Fruit fly (Drosophila melanogaster): Measurements from ENCODE around the gene CG1239.

The CG1239 gene

DNA sequence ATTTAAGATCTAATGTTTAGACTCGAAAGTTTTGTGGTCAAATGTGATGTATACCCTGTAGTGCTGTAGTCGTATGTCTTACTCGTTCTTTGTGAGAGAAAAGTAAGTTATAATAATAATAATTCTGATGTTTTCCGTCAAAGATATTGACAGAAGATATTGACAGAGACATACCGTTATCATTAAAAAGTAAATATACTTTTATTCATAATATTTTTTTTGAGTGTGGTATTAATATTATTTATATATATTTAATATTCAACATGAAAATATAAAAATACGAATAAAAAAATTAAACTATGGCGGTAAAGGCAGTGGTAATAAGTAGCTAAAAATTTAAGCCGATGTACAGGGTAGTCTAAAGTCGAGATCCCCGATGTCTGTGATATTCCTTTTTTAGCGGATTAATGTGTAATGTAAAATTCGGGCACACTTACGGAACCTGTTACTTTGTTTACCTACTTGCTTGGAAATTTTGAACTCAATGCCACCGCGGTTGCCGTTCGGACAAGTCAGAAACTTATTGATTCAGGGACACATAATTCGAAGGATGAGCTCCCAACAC is 3.1 kb downstream of the CG1239 start, which contains the start of the genes CG2100 and CG1236 (continued):
- TF ChIP-seq nmo (GFP tag; optimal IDR thresholded peaks at IDR 0.05) (peak; percentile 95), CG11696 (GFP tag; IDR thresholded peaks at IDR 0.05) (no peak), Lim3 (GFP tag; IDR thresholded peaks at IDR 0.05) (no peak), Taf1 (GFP tag; IDR thresholded peaks at IDR 0.05) (0 out of 2 replicates have a peak, but pooled peaks have one; percentile 16), trh (GFP tag; optimal IDR thresholded peaks at IDR 0.05) (peak; percentile 55), insv (GFP tag; optimal IDR thresholded peaks at IDR 0.05) (peak in 1 of 2 experiments; percentile 6), CG33557 (GFP tag; optimal IDR thresholded peaks at IDR 0.05) (peak; percentile 86), CG15011 (GFP tag; optimal IDR thresholded peaks at IDR 0.05) (no peak), Sox100B (GFP tag; optimal IDR thresholded peaks at IDR 0.05) (peak; percentile 93), Meics (GFP tag; optimal IDR thresholded peaks at IDR 0.05) (peak; percentile 85), dmrt11E (tag; optimal IDR thresholded peaks at IDR 0.05) (peak; percentile 91), sisA (GFP tag; IDR thresholded peaks at IDR 0.05) (peak; percentile 76), CG5245 (GFP tag; optimal IDR thresholded peaks at IDR 0.05) (peak; percentile 61), sug (tag; optimal IDR thresholded peaks at IDR 0.05) (peak; percentile 68), CG11093 (GFP tag; IDR thresholded peaks at IDR 0.05) (0 out of 3 replicates have a peak, but pooled peaks have one; percentile 51), danr (GFP tag; IDR thresholded peaks at IDR 0.05) (no peak), CG12942 (GFP tag; optimal IDR thresholded peaks at IDR 0.05) (peak; percentile 71), CG7556 (GFP tag; optimal IDR thresholded peaks at IDR 0.05) (peak; percentile 91), Side (GFP tag; optimal IDR thresholded peaks at IDR 0.05) (no peak), CG10565 (GFP tag; optimal IDR thresholded peaks at IDR 0.05) (peak; percentile 19), CG10543 (GFP tag; optimal IDR thresholded peaks at IDR 0.05) (peak; percentile 59), HHEX (GFP tag; optimal IDR thresholded peaks at IDR 0.05) (peak; percentile 86), CG6854 (GFP tag; optimal IDR thresholded peaks at IDR 0.05) (peak; percentile 63), CG15269 (tag; optimal IDR thresholded peaks at IDR 0.05) (peak; percentile 88), CG30431 (GFP tag; optimal IDR thresholded peaks at IDR 0.05) (peak; percentile 82), HLH3B (GFP tag; IDR thresholded peaks at IDR 0.05) (peak; percentile 63; the same call in 1 of the 2 replicates), ato (GFP tag; IDR thresholded peaks at IDR 0.05; ENCODE audit: partially characterized antibody) (no peak), NK7.1 (GFP tag; optimal IDR thresholded peaks at IDR 0.05) (no peak), CG2120 (GFP tag; optimal IDR thresholded peaks at IDR 0.05) (peak; percentile 72), slbo (GFP tag; IDR thresholded peaks at IDR 0.05) (peak; percentile 86), Jarid2 (GFP tag; optimal IDR thresholded peaks at IDR 0.05) (peak; percentile 60), CG34224 (GFP tag; IDR thresholded peaks at IDR 0.05; ENCODE audit: partially characterized antibody) (no peak), CoRest (tag; optimal IDR thresholded peaks at IDR 0.05) (peak; percentile 93), gce (GFP tag; IDR thresholded peaks at IDR 0.05) (0 out of 3 replicates have a peak, but pooled peaks have one; percentile 33), run (tag; optimal IDR thresholded peaks at IDR 0.05) (peak; percentile 77), CG11560 (tag; IDR thresholded peaks at IDR 0.05) (peak; percentile 52; the same call in 1 of the 3 replicates), inv (GFP tag; IDR thresholded peaks at IDR 0.05; ENCODE audit: partially characterized antibody) (no peak), CG18619 (GFP tag; optimal IDR thresholded peaks at IDR 0.05) (peak; percentile 89), CG31441 (GFP tag; IDR thresholded peaks at IDR 0.05) (peak; percentile 95), Gsc (GFP tag; IDR thresholded peaks at IDR 0.05) (no peak), Med (GFP tag) (peak; percentile 88), CG8478 (optimal IDR thresholded peaks at IDR 0.05) (no peak), CG34422 (GFP tag; IDR thresholded peaks at IDR 0.05) (peak; percentile 72; the same call in 2 of the 3 replicates), phol (tag; optimal IDR thresholded peaks at IDR 0.05) (peak; percentile 91), CG11247 (GFP tag; IDR thresholded peaks at IDR 0.05) (peak; percentile 65), Dbx (GFP tag; IDR thresholded peaks at IDR 0.05) (peak; percentile 78), CG6765 (GFP tag; optimal IDR thresholded peaks at IDR 0.05) (peak; percentile 69), jumu (GFP tag; optimal IDR thresholded peaks at IDR 0.05) (no peak), MBD-R2 (GFP tag; IDR thresholded peaks at IDR 0.05) (peak; percentile 72), cas (GFP tag; IDR thresholded peaks at IDR 0.05) (peak; percentile 46; the same call in 1 of the 2 replicates)
